Worm (Caenorhabditis elegans): ENCODE measurements around the gene W03F9.4.

Gene W03F9.4

DNA sequence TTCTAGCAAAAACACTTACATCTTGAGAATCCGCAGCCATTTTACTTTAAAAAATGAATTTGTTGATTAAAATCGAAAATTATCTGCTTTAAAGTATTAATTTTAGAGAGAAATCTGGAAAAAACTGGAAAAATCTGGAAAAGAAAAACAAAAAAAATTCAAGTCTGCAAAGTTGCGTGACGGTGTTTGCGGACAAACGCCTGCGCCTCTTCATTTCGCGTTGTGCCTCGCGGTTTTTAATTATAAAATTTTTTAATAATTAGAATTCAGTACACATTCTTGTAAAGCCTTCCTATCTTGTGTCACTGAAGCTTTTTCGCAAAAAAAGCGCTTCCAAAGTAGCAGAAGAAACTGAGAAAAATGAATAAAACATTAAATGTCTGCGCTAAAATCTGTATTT is 24.6 kb downstream of the W03F9.4 start, which contains the start of gene W03F9.1 (continued):
- TF ChIP-seq lin-26 (GFP tag; IDR thresholded peaks at IDR 0.05) (no peak), F37B4.10 (GFP tag; IDR thresholded peaks at IDR 0.05) (no peak), xnd-1 (tag; optimal IDR thresholded peaks at IDR 0.05) (no peak), tbp1 (GFP tag; optimal IDR thresholded peaks at IDR 0.05) (peak; percentile 40), bed-2 (GFP tag; IDR thresholded peaks at IDR 0.05) (no peak), ekl-4 (GFP tag; IDR thresholded peaks at IDR 0.05) (peak; percentile 56; the same call in 1 of the 2 replicates), dpl-1 (GFP tag; optimal IDR thresholded peaks at IDR 0.05) (peak; percentile 3), Y56A3A.18 (GFP tag; IDR thresholded peaks at IDR 0.05) (no peak), somi-1 (GFP tag; optimal IDR thresholded peaks at IDR 0.05) (no peak), sdz-38 (tag; optimal IDR thresholded peaks at IDR 0.05) (no peak), nhr-27 (tag; optimal IDR thresholded peaks at IDR 0.05) (no peak), mel-28 (tag; optimal IDR thresholded peaks at IDR 0.05; ENCODE audit: borderline replicate concordance) (no peak), F52B5.7 (tag; optimal IDR thresholded peaks at IDR 0.05) (no peak), egrh-3 (GFP tag; IDR thresholded peaks at IDR 0.05) (no peak), mes-4 (tag; optimal IDR thresholded peaks at IDR 0.05) (no peak), lsy-27 (tag; optimal IDR thresholded peaks at IDR 0.05; ENCODE audit: borderline replicate concordance, insufficient read depth) (no peak), F23B12.7 (tag; optimal IDR thresholded peaks at IDR 0.05; ENCODE audit: insufficient read depth) (peak; percentile 7), ccch-3 (GFP tag; optimal IDR thresholded peaks at IDR 0.05) (no peak), nhr-90 (tag; optimal IDR thresholded peaks at IDR 0.05) (no peak), K12H6.12 (tag; optimal IDR thresholded peaks at IDR 0.05) (no peak), unc-62 (GFP tag; optimal IDR thresholded peaks at IDR 0.05) (no peak), lag-1 (GFP tag; IDR thresholded peaks at IDR 0.05) (no peak), madf-10 (tag; optimal IDR thresholded peaks at IDR 0.05) (no peak), F55B11.4 (tag; optimal IDR thresholded peaks at IDR 0.05; ENCODE audit: borderline replicate concordance, insufficient read depth) (no peak), rcor-1 (GFP tag; IDR thresholded peaks at IDR 0.05) (peak; percentile 71), nfya-1 (tag; optimal IDR thresholded peaks at IDR 0.05; ENCODE audit: borderline replicate concordance, insufficient read depth) (no peak), snpc-1.1 (tag; optimal IDR thresholded peaks at IDR 0.05; ENCODE audit: insufficient read depth) (peak; percentile 30), F57C9.4 (tag; optimal IDR thresholded peaks at IDR 0.05) (no peak), ztf-22 (GFP tag; optimal IDR thresholded peaks at IDR 0.05) (no peak), ztf-18 (tag; optimal IDR thresholded peaks at IDR 0.05) (peak; percentile 27), cebp-1 (GFP tag; IDR thresholded peaks at IDR 0.05) (no peak), cebp-1 (tag; optimal IDR thresholded peaks at IDR 0.05) (peak; percentile 50), snpc-4 (GFP tag; optimal IDR thresholded peaks at IDR 0.05) (no peak), snpc-4 (tag; optimal IDR thresholded peaks at IDR 0.05) (peak in 2 of 4 experiments; percentile 42 to 58), ceh-58 (GFP tag; IDR thresholded peaks at IDR 0.05) (no peak), tlf-1 (GFP tag; optimal IDR thresholded peaks at IDR 0.05) (peak; percentile 48), B0261.1 (tag; optimal IDR thresholded peaks at IDR 0.05) (no peak), let-526 (GFP tag; IDR thresholded peaks at IDR 0.05) (no peak), madf-3 (GFP tag; IDR thresholded peaks at IDR 0.05) (no peak), akir-1 (GFP tag; optimal IDR thresholded peaks at IDR 0.05) (no peak), lir-1 (GFP tag; conservative IDR thresholded peaks at IDR 0.05) (0 out of 2 replicates have a peak, but pooled peaks have one; percentile 23), ZK185.1 (tag; optimal IDR thresholded peaks at IDR 0.05; ENCODE audit: poor library complexity, severe bottlenecking) (no peak), atf-7 (tag; optimal IDR thresholded peaks at IDR 0.05) (no peak), F39B2.1 (GFP tag; IDR thresholded peaks at IDR 0.05) (no peak), ceh-27 (GFP tag; optimal IDR thresholded peaks at IDR 0.05) (no peak), ceh-100 (GFP tag; IDR thresholded peaks at IDR 0.05) (no peak), ztf-26 (tag; optimal IDR thresholded peaks at IDR 0.05) (peak; percentile 27), aptf-3 (GFP tag; IDR thresholded peaks at IDR 0.05) (no peak), sptf-2 (GFP tag; optimal IDR thresholded peaks at IDR 0.05) (no peak)
